Fruit fly (Drosophila melanogaster) S2 (cell line): ENCODE measurements around the gene sd.

ENCODE experiments used
- CG8478 ChIP-seq: fragments of >200 bp; optimal IDR thresholded peaks from 2 replicates; lab custom pipeline; 2018
- CTCF ChIP-seq, 2 experiments: fragments of >200 bp; optimal IDR thresholded peaks; 2 replicates each; lab custom pipeline; 2018

DNA sequence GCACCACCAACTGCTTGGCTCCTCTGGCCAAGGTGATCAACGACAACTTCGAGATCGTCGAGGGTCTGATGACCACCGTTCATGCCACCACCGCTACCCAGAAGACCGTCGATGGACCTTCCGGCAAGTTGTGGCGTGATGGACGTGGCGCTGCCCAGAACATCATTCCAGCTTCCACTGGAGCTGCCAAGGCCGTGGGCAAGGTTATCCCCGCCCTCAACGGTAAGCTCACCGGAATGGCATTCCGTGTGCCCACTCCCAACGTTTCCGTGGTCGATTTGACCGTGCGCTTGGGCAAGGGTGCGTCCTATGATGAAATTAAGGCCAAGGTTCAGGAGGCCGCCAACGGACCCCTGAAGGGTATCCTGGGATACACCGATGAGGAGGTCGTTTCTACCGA lies 64.6 kb downstream of the sd start:
- TF ChIP-seq CG8478 (lab: Kevin White, UChicago) (no peak), CTCF (optimal IDR thresholded peaks at IDR 0.05; lab: Kevin White, UChicago) (no peak)
